Worm (Caenorhabditis elegans) whole organism, L3 larva: Measurements from ENCODE around the gene hot-9.
A peak's percentile ranks its signal among the peaks of the same experiment; 100 is the strongest.

Source experiments
- R02D3.7 ChIP-seq: fragments of 150-350 bp; optimal IDR thresholded peaks from 2 replicates; lab custom pipeline; 2014; ENCODE audit warnings: missing biosample characterization, missing genetic modification characterization
- ZK546.5 ChIP-seq: sonication (generic microtip); optimal IDR thresholded peaks from 2 replicates; lab custom pipeline; 2017; ENCODE audit warnings: missing biosample characterization, missing genetic modification characterization
- ceh-16 ChIP-seq: sonication (generic microtip); optimal IDR thresholded peaks from 2 replicates; lab custom pipeline; 2017; ENCODE audit warnings: missing biosample characterization, missing genetic modification characterization
- ceh-82 ChIP-seq: fragments of 150-350 bp; optimal IDR thresholded peaks from 2 replicates; lab custom pipeline; 2014; ENCODE audit warnings: missing biosample characterization, missing genetic modification characterization
- daf-12 ChIP-seq: fragments of 150-350 bp; optimal IDR thresholded peaks from 2 replicates; lab custom pipeline; 2014; ENCODE audit warnings: missing biosample characterization, missing genetic modification reagents, missing genetic modification characterization
- elt-1 ChIP-seq: fragments of 150-350 bp; optimal IDR thresholded peaks from 2 replicates; lab custom pipeline; 2014; ENCODE audit warnings: missing biosample characterization, missing genetic modification characterization
- fkh-10 ChIP-seq: sonication (generic microtip); optimal IDR thresholded peaks from 2 replicates; lab custom pipeline; 2017; ENCODE audit warnings: missing biosample characterization, missing genetic modification reagents, missing genetic modification characterization
- lin-15B ChIP-seq: fragments of 150-350 bp; optimal IDR thresholded peaks from 2 replicates; lab custom pipeline; 2014; ENCODE audit warnings: missing biosample characterization, missing genetic modification characterization
- nhr-11 ChIP-seq: fragments of 150-350 bp; optimal IDR thresholded peaks from 2 replicates; lab custom pipeline; 2014; ENCODE audit warnings: missing biosample characterization, missing genetic modification characterization
- nhr-237 ChIP-seq: fragments of 150-350 bp; optimal IDR thresholded peaks from 2 replicates; lab custom pipeline; 2014; ENCODE audit warnings: missing biosample characterization, missing genetic modification characterization
- nhr-77 ChIP-seq: fragments of 150-350 bp; optimal IDR thresholded peaks from 2 replicates; lab custom pipeline; 2014; ENCODE audit warnings: missing biosample characterization, missing genetic modification characterization
- pha-4 ChIP-seq: fragments of 150-350 bp; optimal IDR thresholded peaks from 2 replicates; lab custom pipeline; 2014; ENCODE audit warnings: missing biosample characterization, missing genetic modification reagents, missing genetic modification characterization
- unc-62 ChIP-seq: fragments of 150-350 bp; sonication (generic microtip); optimal IDR thresholded peaks from 4 replicates; lab custom pipeline; 2014; ENCODE audit warnings: missing biosample characterization, missing genetic modification reagents, missing genetic modification characterization
- ztf-11 ChIP-seq: fragments of 150-350 bp; optimal IDR thresholded peaks from 2 replicates; lab custom pipeline; 2014; ENCODE audit warnings: missing biosample characterization, missing genetic modification characterization

- no peak for TF ChIP-seq daf-12 (tag; lab: Kevin White, UChicago)
- TF ChIP-seq nhr-237 (tag; lab: Kevin White, UChicago) = no peak
- no peak for TF ChIP-seq unc-62 (GFP tag; lab: Kevin White, UChicago)
- no peak for TF ChIP-seq R02D3.7
- peak; percentile 37 for TF ChIP-seq lin-15B (tag; lab: Kevin White, UChicago)
- no peak for TF ChIP-seq ceh-16
- TF ChIP-seq pha-4 (tag; lab: Kevin White, UChicago) = peak; percentile 52
- TF ChIP-seq elt-1 (tag; lab: Kevin White, UChicago) = no peak
- no peak for TF ChIP-seq nhr-77 (tag; lab: Kevin White, UChicago)
- TF ChIP-seq fkh-10 = no peak
- no peak for TF ChIP-seq ztf-11
- no peak for TF ChIP-seq ceh-82
- TF ChIP-seq ZK546.5 (tag; lab: Kevin White, UChicago) = no peak
- TF ChIP-seq nhr-11 = no peak
These were observed 45.9 kb upstream of the hot-9 start, which contains the start of the genes snpn-1 and C02B10.4 for ce11 chrIV:5090993-5091793.
